Fruit fly (Drosophila melanogaster) S2 (cell line): ENCODE results near the gene Cdc42.

Experiments used
- CG8478 ChIP-seq: fragments of >200 bp; optimal IDR thresholded peaks from 2 replicates; lab custom pipeline; 2018
- CTCF ChIP-seq, 2 experiments: fragments of >200 bp; optimal IDR thresholded peaks; 2 replicates each; lab custom pipeline; 2018

DNA sequence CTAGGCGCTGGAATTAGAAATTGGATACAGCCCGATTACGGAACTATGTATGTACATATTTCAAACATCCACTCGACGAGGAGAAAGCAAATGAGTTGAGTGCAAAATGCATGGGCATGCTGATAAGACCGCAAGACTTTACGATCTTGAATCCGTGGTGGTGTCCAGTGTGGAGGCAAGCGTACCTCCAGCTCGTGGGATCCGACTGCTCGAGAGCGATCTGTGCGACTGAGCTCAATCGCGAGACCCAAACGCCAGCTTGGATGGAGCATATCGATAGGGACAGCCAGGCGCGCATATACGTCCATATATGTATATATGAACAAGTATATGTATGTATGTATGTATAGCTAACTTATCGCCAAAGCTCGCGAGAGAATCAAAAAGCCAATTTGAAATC is 21.2 kb upstream of the Cdc42 start, which contains the start of gene et:
- TF ChIP-seq CG8478 = no peak
- no peak for TF ChIP-seq CTCF (optimal IDR thresholded peaks at IDR 0.05; lab: Kevin White, UChicago)
